Worm (Caenorhabditis elegans): Measurements from ENCODE around the gene col-158.

DNA sequence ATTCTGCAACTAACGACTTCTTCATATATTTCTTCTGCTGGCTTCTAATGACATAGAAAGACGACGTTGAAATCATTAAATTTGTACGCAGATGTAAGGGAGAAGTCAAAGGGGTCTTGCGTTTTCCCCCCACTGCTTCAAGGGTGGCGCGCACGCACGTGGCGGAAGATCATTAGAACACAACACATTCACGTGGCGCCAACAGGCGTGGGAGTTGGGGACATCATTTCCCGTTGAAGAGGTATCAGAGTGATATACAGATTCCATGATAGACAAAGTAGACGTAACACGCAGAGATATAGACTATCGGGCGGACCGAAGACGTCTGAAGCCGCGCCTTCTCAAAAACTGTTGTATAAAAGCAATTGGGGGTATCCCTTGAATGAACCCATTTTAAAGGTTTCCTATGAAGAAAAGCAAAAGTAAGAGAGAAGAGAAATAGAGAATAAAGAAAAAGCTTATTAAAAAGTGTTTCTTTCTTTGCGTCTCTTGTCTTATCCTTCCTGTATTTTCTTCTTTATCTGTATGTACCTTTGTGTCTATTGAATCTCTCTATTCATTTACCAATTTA, 30.0 kb upstream of the col-158 start:
- TF ChIP-seq skn-1 (tag; optimal IDR thresholded peaks at IDR 0.05) = no peak
- no peak for TF ChIP-seq unc-39 (tag; optimal IDR thresholded peaks at IDR 0.05)
- no peak for TF ChIP-seq ztf-11 (tag; optimal IDR thresholded peaks at IDR 0.05)
- TF ChIP-seq aly-2 (tag; optimal IDR thresholded peaks at IDR 0.05) = no peak
- peak; percentile 82 for TF ChIP-seq Y55F3AM.14 (GFP tag; optimal IDR thresholded peaks at IDR 0.05)
- TF ChIP-seq fos-1 (tag; optimal IDR thresholded peaks at IDR 0.05) = no peak
- TF ChIP-seq zag-1 (tag; optimal IDR thresholded peaks at IDR 0.05) = no peak
- TF ChIP-seq nhr-25 (tag; optimal IDR thresholded peaks at IDR 0.05) = peak; percentile 96
- TF ChIP-seq egl-27 (tag; optimal IDR thresholded peaks at IDR 0.05) = peak; percentile 59

All from whole organism, L2 larva.